Fruit fly (Drosophila melanogaster) S2 (cell line): Measurements from ENCODE around the gene CG11069.

Experiments used
- CG8478 ChIP-seq: fragments of >200 bp; optimal IDR thresholded peaks from 2 replicates; lab custom pipeline; 2018
- CTCF ChIP-seq, 2 experiments: fragments of >200 bp; optimal IDR thresholded peaks; 2 replicates each; lab custom pipeline; 2018

The CG11069 gene

DNA sequence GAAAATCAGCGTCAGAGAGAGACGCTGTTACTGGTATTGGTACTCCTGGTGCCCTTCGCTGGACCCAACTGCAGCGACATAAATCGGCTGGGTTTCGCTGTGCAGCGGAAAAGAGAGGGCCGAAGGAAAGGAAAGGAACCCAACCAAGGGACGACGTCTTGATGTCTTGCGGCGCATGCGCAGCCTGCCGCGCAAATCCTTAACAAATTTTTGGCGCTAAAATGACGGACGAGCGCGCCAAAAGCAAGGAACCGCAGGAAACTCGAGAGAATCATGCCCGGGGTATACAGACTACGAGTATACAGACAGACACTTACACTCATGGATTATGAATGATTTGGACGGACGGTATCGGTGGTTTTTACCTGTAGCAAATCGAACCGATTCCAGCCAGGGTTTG is 27.6 kb upstream of the CG11069 start:
- TF ChIP-seq CG8478 (lab: Kevin White, UChicago) (no peak), CTCF (optimal IDR thresholded peaks at IDR 0.05; lab: Kevin White, UChicago) (no peak)

DNA sequence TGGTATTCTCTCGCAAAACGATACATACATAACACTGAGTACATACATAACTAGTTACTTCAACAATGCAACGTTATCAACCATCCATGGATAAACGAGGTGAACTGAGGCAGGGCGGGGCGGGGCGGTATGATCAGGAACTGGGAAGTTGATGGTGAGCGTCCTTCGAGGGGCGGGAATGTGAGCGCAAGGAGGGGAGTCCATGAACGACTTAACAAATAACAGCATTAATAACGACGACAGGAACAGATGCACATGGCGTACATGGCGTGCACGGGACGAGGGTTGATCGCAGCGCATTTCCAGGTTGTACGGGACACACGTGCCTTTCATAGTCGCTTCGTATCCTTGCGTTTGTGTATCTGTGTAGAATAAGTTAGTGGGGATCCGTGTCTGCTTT is 26.6 kb upstream of the CG11069 start:
- TF ChIP-seq CG8478 (lab: Kevin White, UChicago) (no peak), CTCF (optimal IDR thresholded peaks at IDR 0.05; lab: Kevin White, UChicago) (no peak)

DNA sequence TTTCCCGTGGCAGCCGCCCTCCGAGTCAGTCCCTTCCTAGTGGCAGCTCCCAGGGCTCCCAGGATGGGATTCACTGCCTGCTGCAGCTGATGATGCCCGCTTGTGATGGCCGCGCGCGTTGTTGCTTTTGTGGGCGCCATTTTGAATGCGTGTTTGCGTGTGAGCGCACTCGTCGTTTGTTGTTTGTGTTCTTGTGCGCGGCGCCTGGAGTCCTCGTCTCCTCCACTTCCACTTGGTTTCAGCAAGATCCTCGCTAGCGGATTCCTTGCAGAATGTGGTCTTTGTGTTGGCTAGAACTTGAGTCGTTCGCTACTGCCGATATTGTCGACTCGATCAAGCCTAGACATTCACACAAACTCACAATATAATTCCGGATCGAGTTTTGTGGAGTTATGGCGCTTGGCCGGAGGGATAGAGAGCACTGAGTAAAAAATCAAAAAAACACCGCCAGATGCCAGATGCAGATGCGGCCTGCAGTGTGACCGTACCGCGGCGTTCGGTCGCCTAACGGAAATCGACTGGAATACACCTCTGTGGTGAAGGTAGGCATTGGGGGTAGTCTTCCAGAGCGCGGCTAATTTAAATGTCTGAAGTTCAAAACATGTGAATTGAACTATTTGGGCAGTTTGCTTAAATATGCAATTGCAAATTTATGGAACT is 24.0 kb upstream of the CG11069 start, which contains the start of gene CycB3:
CycB3 (minus strand) TSS at position 428 of the 660 bp plus-strand sequence.
- TF ChIP-seq CTCF (optimal IDR thresholded peaks at IDR 0.05; lab: Kevin White, UChicago) (peak in 1 of 2 experiments; percentile 24), CG8478 (lab: Kevin White, UChicago) (no peak)

DNA sequence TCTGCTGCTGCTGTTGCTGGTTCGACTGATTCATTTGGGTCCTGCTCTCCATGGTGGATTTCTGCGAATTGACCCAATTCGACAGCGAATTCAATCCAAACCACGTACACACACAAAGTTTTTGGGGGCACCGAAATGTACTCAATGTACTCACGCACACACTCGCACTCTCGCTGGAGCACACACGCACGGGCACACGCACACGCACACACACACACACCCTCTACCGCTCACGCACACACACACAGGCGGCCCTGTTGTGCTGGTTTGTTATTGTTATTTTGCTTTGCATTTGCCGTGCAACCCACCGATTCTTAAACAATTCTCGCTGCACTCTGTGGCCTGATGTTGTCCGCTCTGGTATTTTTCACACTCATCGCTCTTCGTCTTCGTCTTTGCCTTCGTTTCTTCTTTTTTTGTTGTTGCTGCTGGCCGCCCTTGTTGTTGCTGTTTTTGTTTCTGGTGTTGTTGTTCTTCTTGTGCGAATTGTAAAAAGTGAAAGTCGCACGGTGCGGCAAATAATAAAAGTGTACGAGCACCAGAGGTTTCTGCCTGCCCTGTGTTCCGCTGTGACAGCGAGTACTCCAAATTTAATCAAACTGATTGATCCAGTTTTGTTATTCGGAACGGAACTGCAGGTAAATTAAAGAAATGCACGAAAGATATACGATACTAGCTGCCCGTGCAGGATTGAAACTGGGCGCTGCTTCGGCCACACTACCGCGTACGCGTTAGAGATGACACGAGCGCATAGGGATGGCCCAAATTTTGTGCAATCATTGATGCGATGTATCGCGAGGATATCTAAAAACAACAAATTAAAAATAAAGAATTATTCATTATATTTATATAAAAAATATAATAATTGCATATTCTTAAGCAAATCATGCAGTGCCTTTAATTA is 18.4 kb upstream of the CG11069 start, which contains the start of gene CG3744:
CG3744 (minus strand) TSS at position 716 of the 904 bp plus-strand sequence.
- no peak for TF ChIP-seq CG8478 (lab: Kevin White, UChicago)
- no peak for TF ChIP-seq CTCF (optimal IDR thresholded peaks at IDR 0.05; lab: Kevin White, UChicago)

DNA sequence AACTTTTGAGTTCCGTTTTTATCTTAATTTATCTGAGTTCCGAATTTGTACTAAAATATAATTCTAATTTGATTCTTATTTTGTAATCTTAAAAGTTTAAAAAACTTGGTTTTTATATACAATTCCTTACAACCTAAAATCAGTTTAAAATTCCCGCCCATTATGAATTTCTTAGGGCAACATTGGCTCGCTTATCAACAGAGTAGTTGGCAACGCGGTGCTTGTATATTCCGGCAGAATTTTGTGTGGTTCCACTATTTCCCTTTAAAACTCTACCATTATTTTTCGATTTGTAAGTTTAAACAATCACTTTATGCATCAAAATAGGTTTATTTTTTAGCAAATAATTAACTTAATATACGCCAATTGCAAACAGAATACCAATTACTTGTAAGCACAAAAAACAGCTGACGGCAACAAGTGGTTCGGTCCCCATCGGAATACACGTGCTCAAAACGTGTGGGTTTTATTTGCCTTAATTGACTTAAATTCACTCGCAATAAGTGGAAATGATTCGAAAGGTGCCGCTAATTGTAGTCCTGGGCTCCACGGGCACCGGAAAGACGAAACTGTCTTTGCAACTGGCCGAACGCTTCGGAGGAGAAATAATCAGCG is 17.6 kb upstream of the CG11069 start, which contains the start of the genes CG11089 and CG31381:
CG11089 (plus strand) TSS at position 203 of the 615 bp plus-strand sequence.
CG31381 (plus strand) TSS at position 203 of the 615 bp plus-strand sequence.
- TF ChIP-seq CTCF (optimal IDR thresholded peaks at IDR 0.05; lab: Kevin White, UChicago) (no peak), CG8478 (lab: Kevin White, UChicago) (no peak)

DNA sequence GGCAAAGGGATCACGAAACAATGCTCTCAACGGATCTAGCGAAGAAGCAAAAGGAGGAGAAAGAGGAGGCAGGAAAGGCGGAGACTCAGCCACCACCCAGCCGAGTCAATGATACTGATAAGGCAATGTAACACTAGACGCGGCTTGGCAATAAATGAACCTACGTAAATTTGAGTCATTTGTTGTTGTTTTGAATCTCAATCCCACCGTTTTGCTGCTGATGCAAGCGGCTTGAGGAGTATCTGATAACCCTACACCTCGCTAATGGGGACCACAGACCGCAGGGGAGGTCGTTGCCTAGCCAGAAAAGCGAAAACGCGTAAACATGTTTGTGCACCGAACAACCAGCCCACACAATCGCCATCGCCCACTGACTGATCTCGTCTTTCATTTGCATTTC is 15.9 kb upstream of the CG11069 start:
- TF ChIP-seq CG8478 (lab: Kevin White, UChicago) (no peak), CTCF (optimal IDR thresholded peaks at IDR 0.05; lab: Kevin White, UChicago) (no peak)

DNA sequence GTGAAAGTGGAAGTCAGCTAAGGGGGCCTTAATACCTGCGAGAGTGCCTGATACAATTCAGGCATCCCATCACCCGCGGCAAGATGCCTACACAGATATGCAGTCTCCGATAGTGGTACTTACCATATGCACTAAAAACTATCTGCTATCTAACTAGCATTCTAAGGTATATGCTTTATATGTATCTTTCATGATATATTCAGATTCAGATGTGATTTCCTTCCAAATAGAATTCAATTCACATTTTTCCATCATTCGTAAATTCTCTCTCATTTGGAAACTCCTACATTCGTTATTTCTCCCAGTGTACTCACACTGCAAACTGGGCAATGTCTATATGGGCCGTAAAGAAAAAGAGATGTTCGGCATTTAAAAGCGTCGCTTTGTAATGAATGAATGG is 8.1 kb upstream of the CG11069 start:
- no peak for TF ChIP-seq CTCF (optimal IDR thresholded peaks at IDR 0.05; lab: Kevin White, UChicago)
- no peak for TF ChIP-seq CG8478 (lab: Kevin White, UChicago)

DNA sequence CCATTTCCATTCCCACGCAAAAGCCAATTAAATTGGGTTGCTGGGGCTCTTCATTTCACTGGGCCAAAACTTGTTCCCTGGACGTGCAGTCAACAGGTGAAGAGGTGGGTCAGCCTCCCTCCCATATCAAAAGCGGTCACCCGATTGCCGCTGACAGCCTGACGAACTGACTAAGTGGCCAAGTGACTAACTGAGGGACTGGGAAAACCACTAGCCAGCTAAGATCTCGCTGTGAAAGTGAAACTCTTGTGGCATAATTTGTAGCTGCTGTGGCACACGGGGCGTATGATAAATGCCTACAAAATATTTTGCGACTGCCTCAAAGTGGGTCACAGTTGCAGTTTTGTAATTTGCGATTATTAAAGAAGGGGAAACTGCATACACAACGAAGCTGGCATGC is 6.1 kb upstream of the CG11069 start:
- TF ChIP-seq CG8478 (lab: Kevin White, UChicago) (no peak), CTCF (optimal IDR thresholded peaks at IDR 0.05; lab: Kevin White, UChicago) (no peak)

DNA sequence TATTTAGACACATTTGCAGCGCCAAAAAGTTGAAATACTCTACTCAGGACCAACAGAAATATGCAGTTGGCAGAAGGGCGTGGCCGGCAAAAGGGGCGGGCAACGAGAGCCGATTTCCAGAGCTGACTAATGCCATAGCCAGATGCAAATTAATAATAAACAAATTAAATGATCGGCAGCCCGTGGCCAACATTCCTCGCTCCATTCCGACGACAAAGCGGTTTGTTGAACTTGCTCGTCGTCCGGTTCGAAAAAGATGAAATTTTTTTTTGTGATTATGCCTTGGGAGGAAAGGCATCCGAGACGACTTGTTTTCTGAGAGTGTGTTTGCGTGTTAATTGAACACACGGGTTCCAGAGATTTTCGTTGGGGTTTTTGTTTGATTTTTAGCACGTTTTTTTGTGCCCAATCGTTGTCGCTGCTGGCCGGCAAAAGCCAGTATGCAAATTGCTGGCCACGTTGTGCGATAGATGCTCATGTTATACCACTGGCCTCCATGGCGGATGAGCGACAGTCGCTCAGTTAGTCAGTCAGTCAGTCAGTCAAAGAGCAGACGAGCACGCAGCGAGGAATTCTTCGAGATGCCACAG is 5.1 kb upstream of the CG11069 start:
- TF ChIP-seq CTCF (optimal IDR thresholded peaks at IDR 0.05; lab: Kevin White, UChicago) (no peak), CG8478 (lab: Kevin White, UChicago) (no peak)

DNA sequence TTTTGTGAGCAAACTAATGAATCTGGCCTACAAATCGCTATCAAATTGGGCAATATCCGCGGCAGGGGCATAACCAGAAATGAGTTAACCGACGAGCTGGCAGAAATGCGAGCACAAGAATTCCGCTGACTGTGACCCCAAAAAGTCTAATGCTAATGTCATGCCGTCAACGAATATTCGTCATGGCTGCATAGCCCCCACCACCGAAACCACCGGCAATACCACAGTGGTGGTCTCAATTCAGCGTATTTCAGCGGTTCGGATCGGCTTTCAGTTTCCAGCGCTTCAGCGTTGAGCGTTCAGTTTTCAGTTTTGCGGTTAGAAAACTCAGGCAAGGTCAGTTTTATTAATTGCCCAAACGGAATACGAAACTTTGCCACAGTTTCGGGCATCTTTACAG is 4.3 kb upstream of the CG11069 start:
- TF ChIP-seq CG8478 (lab: Kevin White, UChicago) (no peak), CTCF (optimal IDR thresholded peaks at IDR 0.05; lab: Kevin White, UChicago) (no peak)

DNA sequence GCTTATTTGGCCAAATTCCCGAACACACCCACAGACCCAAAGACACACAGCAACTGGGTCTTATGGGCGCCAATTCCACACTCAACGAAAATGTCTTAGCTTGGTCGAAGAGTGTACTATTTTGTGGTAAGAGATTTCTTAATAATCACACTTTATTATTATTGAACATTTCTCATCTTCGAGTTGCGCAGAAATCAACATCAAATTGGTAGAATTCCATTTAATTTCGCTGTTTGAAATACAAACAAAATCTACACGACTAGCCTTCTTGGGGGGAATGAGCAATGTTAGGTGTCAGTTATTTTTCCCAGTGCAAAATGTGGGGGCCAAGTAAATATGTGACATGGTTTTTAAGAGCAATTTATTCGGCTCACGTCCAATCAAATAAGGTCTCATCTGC is 3.6 kb upstream of the CG11069 start:
- TF ChIP-seq CTCF (optimal IDR thresholded peaks at IDR 0.05; lab: Kevin White, UChicago) (no peak), CG8478 (lab: Kevin White, UChicago) (no peak)

DNA sequence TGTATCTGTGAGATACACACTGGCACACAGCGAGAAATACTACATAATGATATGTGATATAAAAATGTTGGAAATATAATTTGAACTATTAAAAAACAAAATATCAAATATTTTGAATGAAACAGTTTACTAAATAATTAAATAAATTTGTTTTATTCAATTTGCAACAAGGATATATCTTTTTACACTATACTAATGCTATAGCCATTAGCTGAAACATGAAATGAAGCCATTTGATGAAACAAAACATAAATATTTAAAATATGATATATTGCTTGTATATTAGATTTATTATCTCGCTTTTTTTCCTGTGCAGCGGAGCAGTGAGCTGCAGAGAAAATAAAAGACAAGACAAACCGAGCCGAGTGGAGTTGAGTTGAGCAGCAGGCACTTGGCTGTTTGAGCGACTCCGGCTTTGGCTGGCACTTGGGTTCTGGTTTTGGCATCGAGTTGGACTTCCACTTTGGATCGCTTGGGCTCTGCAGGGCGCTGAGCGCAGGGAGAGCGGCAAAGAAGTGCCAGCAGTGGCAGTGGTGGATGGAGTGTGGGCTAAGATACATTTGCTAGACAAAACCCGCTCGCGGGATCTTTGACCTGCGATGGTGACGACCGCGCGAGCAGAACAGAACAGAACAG is 1.1 kb upstream of the CG11069 start:
- TF ChIP-seq CTCF (optimal IDR thresholded peaks at IDR 0.05; lab: Kevin White, UChicago) = no peak
- TF ChIP-seq CG8478 (lab: Kevin White, UChicago) = no peak

DNA sequence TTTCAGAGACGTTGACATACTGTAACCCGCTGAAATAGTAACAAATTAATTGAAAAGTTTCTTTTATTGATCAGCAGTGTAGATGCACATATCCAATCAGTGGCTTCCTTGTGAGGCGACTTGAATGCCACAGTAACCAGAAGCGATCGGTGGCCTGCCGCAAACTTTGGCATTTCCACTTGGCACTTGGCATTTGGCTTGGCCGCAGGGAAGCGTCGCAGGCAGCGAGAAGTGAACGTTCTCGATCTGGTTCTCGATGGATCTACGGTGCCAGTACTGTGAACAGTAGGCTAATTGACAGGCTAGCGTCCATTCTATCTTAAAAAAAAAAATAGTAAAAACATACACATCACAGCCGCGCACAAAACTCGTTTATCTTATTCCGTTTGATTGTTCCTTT is 6.3 kb downstream of the CG11069 start, which contains the start of gene CG10845:
CG10845 (plus strand) TSS at position 301 of the 400 bp plus-strand sequence.
- TF ChIP-seq CTCF (optimal IDR thresholded peaks at IDR 0.05; lab: Kevin White, UChicago) = no peak
